Fruit fly (Drosophila melanogaster) whole organism, pupa: ENCODE measurements around the gene mRpL46.

Experiments
- CG12605 ChIP-seq: fragments of 200-800 bp; sonication (Bioruptor generic); IDR thresholded peaks from 2 replicates; pipeline ENCODE4 v1.3.6; 2022; ENCODE audit warnings: missing biosample characterization, missing genetic modification characterization
- CG15710 ChIP-seq: fragments of 200-800 bp; sonication (Bioruptor generic); optimal IDR thresholded peaks from 2 replicates; lab custom pipeline; 2018; ENCODE audit warnings: missing biosample characterization, mild to moderate bottlenecking, missing genetic modification characterization, moderate library complexity
- CG17806 ChIP-seq: fragments of 200-800 bp; sonication (Bioruptor generic); optimal IDR thresholded peaks from 2 replicates; lab custom pipeline; 2018; ENCODE audit warnings: missing biosample characterization, mild to moderate bottlenecking, missing genetic modification characterization, moderate library complexity
- CG8159 ChIP-seq: fragments of 200-800 bp; sonication (Bioruptor generic); optimal IDR thresholded peaks from 3 replicates; lab custom pipeline; 2018; ENCODE audit warnings: missing biosample characterization, mild to moderate bottlenecking, missing genetic modification characterization, moderate library complexity
- D1 ChIP-seq: fragments of 200-800 bp; sonication (Bioruptor generic); optimal IDR thresholded peaks from 2 replicates; lab custom pipeline; 2018; ENCODE audit warnings: missing biosample characterization, mild to moderate bottlenecking, missing genetic modification characterization, moderate library complexity
- EcR ChIP-seq: fragments of 200-800 bp; sonication (Bioruptor generic); optimal IDR thresholded peaks from 3 replicates; lab custom pipeline; 2019; ENCODE audit warnings: missing biosample characterization, missing genetic modification characterization, mild to moderate bottlenecking, moderate library complexity, missing genetic modification reagents
- Ets98B ChIP-seq: fragments of 200-800 bp; sonication (Bioruptor generic); IDR thresholded peaks from 2 replicates; pipeline ENCODE4 v1.3.6; 2022; ENCODE audit warnings: missing biosample characterization, missing genetic modification characterization
- Pif1A ChIP-seq: fragments of 200-800 bp; sonication (Bioruptor generic); optimal IDR thresholded peaks from 3 replicates; lab custom pipeline; 2016; ENCODE audit warnings: missing biosample characterization, missing genetic modification characterization
- Pif1B ChIP-seq: fragments of 200-800 bp; sonication (Bioruptor generic); optimal IDR thresholded peaks from 3 replicates; lab custom pipeline; 2016; ENCODE audit warnings: missing biosample characterization, missing genetic modification characterization
- Snoo ChIP-seq: fragments of 200-800 bp; sonication (Bioruptor generic); optimal IDR thresholded peaks from 3 replicates; lab custom pipeline; 2017; ENCODE audit warnings: missing biosample characterization, mild to moderate bottlenecking, missing genetic modification characterization, inconsistent platforms
- fd96Ca ChIP-seq: fragments of 200-800 bp; sonication (Bioruptor generic); IDR thresholded peaks from 3 replicates; pipeline ENCODE4 v1.3.6; 2022; ENCODE audit warnings: missing biosample characterization, missing genetic modification characterization
- rn ChIP-seq: fragments of 200-800 bp; sonication (Bioruptor generic); IDR thresholded peaks from 2 replicates; pipeline ENCODE4 v1.3.6; 2022; ENCODE audit warnings: missing biosample characterization, missing genetic modification characterization

dm6 chr3L:1784092-1784491 lies 6.9 kb downstream of the mRpL46 start:
- TF ChIP-seq Ets98B (GFP tag; lab: Robert Waterston, UW) (no peak), fd96Ca (no peak), Pif1B (GFP tag; lab: Kevin White, UChicago) (no peak), D1 (tag; lab: Kevin White, UChicago) (no peak), CG15710 (tag; lab: Kevin White, UChicago) (no peak), CG8159 (no peak), Snoo (no peak), CG17806 (tag; lab: Kevin White, UChicago) (no peak), CG12605 (GFP tag; lab: Robert Waterston, UW) (no peak), rn (GFP tag; lab: Robert Waterston, UW) (no peak), EcR (GFP tag; lab: Kevin White, UChicago) (no peak), Pif1A (GFP tag; lab: Kevin White, UChicago) (no peak)
